Worm (Caenorhabditis elegans): Measurements from ENCODE around the gene T26E4.10.
"Not testable (repeated sequence)": the region's sequence is repeated elsewhere in the genome, so short reads cannot be mapped to it uniquely, and the experiment has no call there.

Gene T26E4.10

ce11 chrV:15811982-15812381 is 14.0 kb upstream of the T26E4.10 start, which contains the start of gene nhr-282:
Gene nhr-282 (plus strand): TSS chrV:15812282.
- not testable (repeated sequence) for TF ChIP-seq ces-1 (GFP tag; optimal IDR thresholded peaks at IDR 0.05); hlh-30 (tag; optimal IDR thresholded peaks at IDR 0.05; ENCODE audit: insufficient read depth); dmd-8 (GFP tag; IDR thresholded peaks at IDR 0.05)

ce11 chrV:15810446-15810845 is 12.4 kb upstream of the T26E4.10 start, which contains the start of gene F54B8.1:
Gene F54B8.1 (plus strand): TSS chrV:15810746.
- no peak for TF ChIP-seq R02D3.7 (tag; optimal IDR thresholded peaks at IDR 0.05)
- TF ChIP-seq Y105C5A.15 (GFP tag; IDR thresholded peaks at IDR 0.05) = no peak
- no peak for TF ChIP-seq mxl-3 (GFP tag; optimal IDR thresholded peaks at IDR 0.05)
- TF ChIP-seq pha-4 (GFP tag; IDR thresholded peaks at IDR 0.05) = no peak
- TF ChIP-seq pha-4 (tag; optimal IDR thresholded peaks at IDR 0.05) = no peak
- no peak for TF ChIP-seq saeg-2 (GFP tag; IDR thresholded peaks at IDR 0.05)
- TF ChIP-seq vab-7 (GFP tag; IDR thresholded peaks at IDR 0.05) = no peak
- no peak for TF ChIP-seq nhr-28 (tag; optimal IDR thresholded peaks at IDR 0.05)
- no peak for TF ChIP-seq duxl-1 (tag; optimal IDR thresholded peaks at IDR 0.05; ENCODE audit: poor library complexity)
- no peak for TF ChIP-seq zfp-3 (GFP tag; conservative IDR thresholded peaks at IDR 0.05)
- no peak for TF ChIP-seq hmg-1.1 (GFP tag; IDR thresholded peaks at IDR 0.05)
- no peak for TF ChIP-seq daf-8 (GFP tag; IDR thresholded peaks at IDR 0.05)
- no peak for TF ChIP-seq aly-2 (tag; optimal IDR thresholded peaks at IDR 0.05)

ce11 chrV:15809543-15809942 is 11.5 kb upstream of the T26E4.10 start, which contains the start of gene srsx-36:
Gene srsx-36 (minus strand): TSS chrV:15809643.
- TF ChIP-seq unc-39 (tag; optimal IDR thresholded peaks at IDR 0.05) (no peak), madf-5 (GFP tag; IDR thresholded peaks at IDR 0.05) (no peak), zfp-3 (GFP tag; conservative IDR thresholded peaks at IDR 0.05) (no peak), zip-11 (GFP tag; IDR thresholded peaks at IDR 0.05) (no peak), unc-130 (GFP tag; optimal IDR thresholded peaks at IDR 0.05) (no peak), F49E8.2 (tag; optimal IDR thresholded peaks at IDR 0.05; ENCODE audit: borderline replicate concordance) (no peak)

- TF ChIP-seq lsy-2 (tag; optimal IDR thresholded peaks at IDR 0.05); gei-8 (GFP tag; optimal IDR thresholded peaks at IDR 0.05); Y105C5A.15 (GFP tag; IDR thresholded peaks at IDR 0.05): not testable (repeated sequence)
These were observed 9.4 kb upstream of the T26E4.10 start, which contains the start of gene srsx-38 for ce11 chrV:15807420-15807819. Gene srsx-38 (minus strand): TSS chrV:15807520.

ce11 chrV:15803748-15804147 is 5.7 kb upstream of the T26E4.10 start, which contains the start of gene T26E4.18:
Gene T26E4.18 (minus strand): TSS chrV:15803848.
- TF ChIP-seq unc-39 (tag; optimal IDR thresholded peaks at IDR 0.05); nhr-41 (GFP tag; IDR thresholded peaks at IDR 0.05); zfp-2 (tag; optimal IDR thresholded peaks at IDR 0.05): not testable (repeated sequence)

ce11 chrV:15803079-15803478 is 5.1 kb upstream of the T26E4.10 start, which contains the start of gene srd-27:
Gene srd-27 (plus strand): TSS chrV:15803379.
- not testable (repeated sequence) for TF ChIP-seq daf-12 (tag; optimal IDR thresholded peaks at IDR 0.05); mdl-1 (tag; optimal IDR thresholded peaks at IDR 0.05); set-16 (GFP tag; IDR thresholded peaks at IDR 0.05)

ce11 chrV:15802623-15803022 is 4.6 kb upstream of the T26E4.10 start, which contains the start of gene T26E4.9:
Gene T26E4.9 (minus strand): TSS chrV:15802723.
- TF ChIP-seq ZK337.2 (GFP tag; IDR thresholded peaks at IDR 0.05); hif-1 (tag; optimal IDR thresholded peaks at IDR 0.05); ceh-62 (tag; optimal IDR thresholded peaks at IDR 0.05): not testable (repeated sequence)

Data from whole organism, L4 larva.